Fruit fly (Drosophila melanogaster) whole organism, embryonic: ENCODE data around the gene Caf1-55.

Source experiments
- Awh ChIP-seq: fragments of 200-800 bp; sonication (Bioruptor generic); IDR thresholded peaks from 2 replicates; pipeline ENCODE4, ENCODE4 v1.3.6; 2022; ENCODE audit warnings: missing biosample characterization, missing genetic modification characterization
- BtbVII ChIP-seq: fragments of 200-800 bp; sonication (Bioruptor generic); optimal IDR thresholded peaks from 3 replicates; lab custom pipeline; 2017; ENCODE audit warnings: missing biosample characterization, mild to moderate bottlenecking, missing genetic modification characterization
- CG10462 ChIP-seq: fragments of 200-800 bp; sonication (Bioruptor generic); optimal IDR thresholded peaks from 2 replicates; lab custom pipeline; 2016; ENCODE audit warnings: missing biosample characterization, missing genetic modification characterization
- CG10979 ChIP-seq: fragments of 200-800 bp; sonication (Bioruptor generic); optimal IDR thresholded peaks from 2 replicates; lab custom pipeline; 2018; ENCODE audit warnings: missing biosample characterization, mild to moderate bottlenecking, missing genetic modification characterization, moderate library complexity
- CG11695 ChIP-seq: fragments of 200-800 bp; sonication (Bioruptor generic); IDR thresholded peaks from 3 replicates; pipeline ENCODE4 v1.3.6; 2022; ENCODE audit warnings: missing biosample characterization, missing genetic modification characterization
- CG11696 ChIP-seq: fragments of 200-800 bp; sonication (Bioruptor generic); IDR thresholded peaks from 2 replicates; pipeline ENCODE4 v1.3.6; 2022; ENCODE audit warnings: missing biosample characterization, missing genetic modification characterization
- CG12219 ChIP-seq: fragments of 200-800 bp; sonication (Bioruptor generic); optimal IDR thresholded peaks from 3 replicates; lab custom pipeline; 2018; ENCODE audit warnings: missing biosample characterization, mild to moderate bottlenecking, missing genetic modification characterization
- CG1233 ChIP-seq: fragments of 200-800 bp; sonication (Bioruptor generic); optimal IDR thresholded peaks from 4 replicates; lab custom pipeline; 2018; ENCODE audit warnings: missing biosample characterization, mild to moderate bottlenecking, missing genetic modification characterization
- CG12391 ChIP-seq: fragments of 200-800 bp; sonication (Bioruptor generic); optimal IDR thresholded peaks from 3 replicates; lab custom pipeline; 2018; ENCODE audit warnings: missing biosample characterization, mild to moderate bottlenecking, missing genetic modification characterization, moderate library complexity
- CG12744 ChIP-seq: fragments of 200-800 bp; sonication (Bioruptor generic); optimal IDR thresholded peaks from 2 replicates; lab custom pipeline; 2016; ENCODE audit warnings: missing biosample characterization, missing genetic modification characterization
- CG13296 ChIP-seq: fragments of 200-800 bp; sonication (Bioruptor generic); optimal IDR thresholded peaks from 3 replicates; lab custom pipeline; 2018; ENCODE audit warnings: missing biosample characterization, mild to moderate bottlenecking, missing genetic modification characterization
- CG13624 ChIP-seq: fragments of 200-800 bp; sonication (Bioruptor generic); optimal IDR thresholded peaks from 2 replicates; lab custom pipeline; 2016; ENCODE audit warnings: missing biosample characterization, missing genetic modification characterization
- CG15269 ChIP-seq: fragments of 200-800 bp; sonication (Bioruptor generic); optimal IDR thresholded peaks from 2 replicates; lab custom pipeline; 2018; ENCODE audit warnings: missing biosample characterization, mild to moderate bottlenecking, missing genetic modification characterization, moderate library complexity
- CG17186 ChIP-seq: fragments of 200-800 bp; sonication (Bioruptor generic); optimal IDR thresholded peaks from 3 replicates; lab custom pipeline; 2017; ENCODE audit warnings: missing biosample characterization, missing genetic modification reagents, missing genetic modification characterization
- CG2116 ChIP-seq: fragments of 200-800 bp; sonication (Bioruptor generic); optimal IDR thresholded peaks from 3 replicates; lab custom pipeline; 2018; ENCODE audit warnings: missing biosample characterization, mild to moderate bottlenecking, missing genetic modification characterization
- CG4820 ChIP-seq: fragments of 200-800 bp; sonication (Bioruptor generic); optimal IDR thresholded peaks from 3 replicates; lab custom pipeline; 2016; ENCODE audit warnings: missing biosample characterization, missing genetic modification characterization
- CG6175 ChIP-seq: fragments of 200-800 bp; sonication (Bioruptor generic); IDR thresholded peaks from 3 replicates; pipeline ENCODE4 v1.3.6; 2022; ENCODE audit warnings: missing biosample characterization, missing genetic modification characterization
- CG9609 ChIP-seq: fragments of 200-800 bp; sonication (Bioruptor generic); optimal IDR thresholded peaks from 3 replicates; lab custom pipeline; 2016; ENCODE audit warnings: missing biosample characterization, missing genetic modification characterization
- Chrac-16 ChIP-seq: fragments of 200-800 bp; sonication (Bioruptor generic); optimal IDR thresholded peaks from 3 replicates; lab custom pipeline; 2016; ENCODE audit warnings: missing biosample characterization, missing genetic modification characterization
- Doc2 ChIP-seq: fragments of 200-800 bp; sonication (Bioruptor generic); IDR thresholded peaks from 2 replicates; pipeline ENCODE4 v1.3.6; 2022; ENCODE audit warnings: missing biosample characterization, missing genetic modification characterization
- ERR ChIP-seq: fragments of 200-800 bp; sonication (Bioruptor generic); optimal IDR thresholded peaks from 2 replicates; lab custom pipeline; 2016; ENCODE audit warnings: missing biosample characterization, missing genetic modification characterization
- HLH3B ChIP-seq: fragments of 200-800 bp; sonication (Bioruptor generic); IDR thresholded peaks from 2 replicates; pipeline ENCODE4 v1.3.6; 2022; ENCODE audit warnings: missing biosample characterization, missing genetic modification characterization
- Hr3 ChIP-seq: fragments of 200-800 bp; sonication (Bioruptor generic); optimal IDR thresholded peaks from 3 replicates; lab custom pipeline; 2016; ENCODE audit warnings: missing biosample characterization, missing genetic modification characterization
- Hr78 ChIP-seq, 2 experiments: fragments of 200-800 bp in 1 of 2; fragments of >200 bp in 1 of 2; sonication (Bioruptor generic) in 1 of 2; optimal IDR thresholded peaks; 2 replicates each; lab custom pipeline; 2017 to 2019; ENCODE audit warnings: missing biosample characterization in 2 of 2, missing genetic modification characterization in 2 of 2, mild to moderate bottlenecking in 1 of 2, moderate library complexity in 1 of 2
- MTF-1 ChIP-seq: fragments of 200-800 bp; sonication (Bioruptor generic); optimal IDR thresholded peaks from 2 replicates; lab custom pipeline; 2018; ENCODE audit warnings: missing biosample characterization, mild to moderate bottlenecking, missing genetic modification characterization, borderline replicate concordance
- Opbp ChIP-seq: fragments of 200-800 bp; sonication (Bioruptor generic); IDR thresholded peaks from 3 replicates; pipeline ENCODE4 v1.3.6; 2022; ENCODE audit warnings: missing biosample characterization, missing genetic modification characterization; ENCODE audit not compliant: partially characterized antibody
- Optix ChIP-seq: fragments of 200-800 bp; sonication (Bioruptor generic); IDR thresholded peaks from 3 replicates; pipeline ENCODE4 v1.3.6; 2022; ENCODE audit warnings: missing biosample characterization, missing genetic modification characterization
- Ravus ChIP-seq: fragments of 200-800 bp; sonication (Bioruptor generic); IDR thresholded peaks from 2 replicates; pipeline ENCODE4 v1.3.6; 2022; ENCODE audit warnings: missing biosample characterization, missing genetic modification characterization
- Rfx ChIP-seq: fragments of 200-800 bp; sonication (Bioruptor generic); IDR thresholded peaks from 2 replicates; pipeline ENCODE4 v1.3.6; 2022; ENCODE audit warnings: missing biosample characterization, missing genetic modification characterization
- Sox100B ChIP-seq: fragments of 200-800 bp; sonication (Bioruptor generic); optimal IDR thresholded peaks from 3 replicates; lab custom pipeline; 2018; ENCODE audit warnings: missing biosample characterization, mild to moderate bottlenecking, missing genetic modification characterization
- Taf1 ChIP-seq: fragments of 200-800 bp; sonication (Bioruptor generic); IDR thresholded peaks from 2 replicates; pipeline ENCODE4 v1.3.6; 2022; ENCODE audit warnings: missing biosample characterization, missing genetic modification characterization
- amos ChIP-seq: fragments of 200-800 bp; sonication (Bioruptor generic); IDR thresholded peaks from 2 replicates; pipeline ENCODE4 v1.3.6; 2022; ENCODE audit warnings: missing biosample characterization, missing genetic modification characterization; ENCODE audit not compliant: partially characterized antibody
- chif ChIP-seq, 2 experiments: fragments of 200-800 bp; sonication (Bioruptor generic); optimal IDR thresholded peaks; 3 replicates each; lab custom pipeline; 2016; ENCODE audit warnings: missing biosample characterization in 2 of 2, missing genetic modification characterization in 2 of 2
- ci ChIP-seq: fragments of 200-800 bp; sonication (Bioruptor generic); IDR thresholded peaks from 3 replicates; pipeline ENCODE4 v1.3.6; 2022; ENCODE audit warnings: missing biosample characterization, missing genetic modification characterization
- corto ChIP-seq: fragments of 200-800 bp; sonication (Bioruptor generic); optimal IDR thresholded peaks from 2 replicates; lab custom pipeline; 2016; ENCODE audit warnings: missing biosample characterization, mild to moderate bottlenecking, missing genetic modification characterization, moderate library complexity
- dimm ChIP-seq: fragments of 200-800 bp; sonication (Bioruptor generic); IDR thresholded peaks from 2 replicates; pipeline ENCODE4 v1.3.6; 2022; ENCODE audit warnings: missing biosample characterization, missing genetic modification characterization
- eyg ChIP-seq: fragments of 200-800 bp; sonication (Bioruptor generic); optimal IDR thresholded peaks from 3 replicates; lab custom pipeline; 2016; ENCODE audit warnings: missing biosample characterization, missing genetic modification characterization
- grau ChIP-seq: fragments of 200-800 bp; optimal IDR thresholded peaks from 3 replicates; lab custom pipeline; 2019; ENCODE audit warnings: missing biosample characterization, mild to moderate bottlenecking, missing genetic modification characterization, moderate library complexity
- gsb ChIP-seq: fragments of 200-800 bp; sonication (Bioruptor generic); IDR thresholded peaks from 2 replicates; pipeline ENCODE4 v1.3.6; 2022; ENCODE audit warnings: missing biosample characterization, missing genetic modification characterization
- mam ChIP-seq: fragments of 200-800 bp; sonication (Bioruptor generic); optimal IDR thresholded peaks from 3 replicates; lab custom pipeline; 2016; ENCODE audit warnings: missing biosample characterization, missing genetic modification characterization
- mirr ChIP-seq: fragments of 200-800 bp; sonication (Bioruptor generic); optimal IDR thresholded peaks from 3 replicates; lab custom pipeline; 2018; ENCODE audit warnings: missing biosample characterization, mild to moderate bottlenecking, missing genetic modification characterization
- nerfin-1 ChIP-seq: fragments of 200-800 bp; sonication (Bioruptor generic); optimal IDR thresholded peaks from 3 replicates; lab custom pipeline; 2019; ENCODE audit warnings: missing biosample characterization, mild to moderate bottlenecking, missing genetic modification characterization, moderate library complexity
- nom ChIP-seq: fragments of 200-800 bp; sonication (Bioruptor generic); optimal IDR thresholded peaks from 2 replicates; lab custom pipeline; 2017; ENCODE audit warnings: missing biosample characterization, missing genetic modification characterization, mild to moderate bottlenecking, moderate library complexity, missing genetic modification reagents
- repo ChIP-seq: fragments of 200-800 bp; sonication (Bioruptor generic); optimal IDR thresholded peaks from 2 replicates; lab custom pipeline; 2016; ENCODE audit warnings: missing biosample characterization, missing genetic modification characterization
- sob ChIP-seq: fragments of 200-800 bp; sonication (Bioruptor generic); IDR thresholded peaks from 2 replicates; pipeline ENCODE4 v1.3.6; 2022; ENCODE audit warnings: missing biosample characterization, missing genetic modification characterization
- sqz ChIP-seq: fragments of 200-800 bp; sonication (Bioruptor generic); optimal IDR thresholded peaks from 3 replicates; lab custom pipeline; 2018; ENCODE audit warnings: missing biosample characterization, mild to moderate bottlenecking, missing genetic modification characterization
- tna ChIP-seq: fragments of 200-800 bp; sonication (Bioruptor generic); IDR thresholded peaks from 2 replicates; pipeline ENCODE4 v1.3.6; 2022; ENCODE audit warnings: missing biosample characterization, missing genetic modification characterization; ENCODE audit not compliant: partially characterized antibody
- toy ChIP-seq: fragments of 200-800 bp; sonication (Bioruptor generic); IDR thresholded peaks from 2 replicates; pipeline ENCODE4 v1.3.6; 2022; ENCODE audit warnings: missing biosample characterization, missing genetic modification characterization
- vnd ChIP-seq: fragments of 200-800 bp; sonication (Bioruptor generic); IDR thresholded peaks from 3 replicates; pipeline ENCODE4 v1.3.6; 2022; ENCODE audit warnings: missing biosample characterization, missing genetic modification characterization; ENCODE audit not compliant: partially characterized antibody
- wdn ChIP-seq: fragments of 200-800 bp; sonication (Bioruptor generic); IDR thresholded peaks from 2 replicates; pipeline ENCODE4 v1.3.6; 2022; ENCODE audit warnings: missing biosample characterization, missing genetic modification characterization

Caf1-55 gene

dm6 chr3R:15265406-15266040 is 40.1 kb downstream of the Caf1-55 start, which contains the start of gene ATPsynO (continued):
- TF ChIP-seq CG10979 (tag; lab: Kevin White, UChicago) = peak; percentile 0
- no peak for TF ChIP-seq MTF-1 (GFP tag; lab: Kevin White, UChicago)
- peak; percentile 26 for TF ChIP-seq CG13296
- TF ChIP-seq grau (tag; lab: Kevin White, UChicago) = peak; percentile 44
- TF ChIP-seq nerfin-1 (tag; lab: Kevin White, UChicago) = peak; percentile 17
- no peak for TF ChIP-seq wdn (GFP tag; lab: Robert Waterston, UW)
- TF ChIP-seq CG13624 (GFP tag; lab: Kevin White, UChicago) = peak; percentile 28
- TF ChIP-seq BtbVII (GFP tag; lab: Kevin White, UChicago) = no peak
- TF ChIP-seq CG11695 = no peak
- TF ChIP-seq chif (GFP tag; optimal IDR thresholded peaks at IDR 0.05; lab: Kevin White, UChicago) = no peak
- TF ChIP-seq Awh (GFP tag; lab: Robert Waterston, UW) = no peak
- TF ChIP-seq Hr3 = no peak
- TF ChIP-seq CG9609 (GFP tag; lab: Kevin White, UChicago) = no peak
- no peak for TF ChIP-seq CG4820 (GFP tag; lab: Kevin White, UChicago)
- TF ChIP-seq repo (GFP tag; lab: Kevin White, UChicago) = no peak
- TF ChIP-seq mirr (GFP tag; lab: Kevin White, UChicago) = no peak
- peak; percentile 15 for TF ChIP-seq CG17186 (GFP tag; lab: Kevin White, UChicago)
- no peak for TF ChIP-seq CG11696 (GFP tag; lab: Robert Waterston, UW)
- no peak for TF ChIP-seq HLH3B (GFP tag; lab: Robert Waterston, UW)
- no peak for TF ChIP-seq Taf1 (GFP tag; lab: Robert Waterston, UW)
- TF ChIP-seq Doc2 (GFP tag; lab: Robert Waterston, UW) = no peak
- TF ChIP-seq amos (GFP tag; lab: Robert Waterston, UW) = peak; percentile 7; the same call in 1 of the 2 replicates
- TF ChIP-seq ERR = no peak
- TF ChIP-seq CG15269 (tag; lab: Kevin White, UChicago) = no peak
- TF ChIP-seq gsb (GFP tag; lab: Robert Waterston, UW) = no peak
- no peak for TF ChIP-seq dimm
- peak; percentile 38 for TF ChIP-seq Rfx (GFP tag; lab: Robert Waterston, UW)
- no peak for TF ChIP-seq CG6175 (GFP tag; lab: Robert Waterston, UW)
- TF ChIP-seq CG1233 (GFP tag; lab: Kevin White, UChicago) = no peak
- TF ChIP-seq CG12744 (GFP tag; lab: Kevin White, UChicago) = no peak
- no peak for TF ChIP-seq Ravus (GFP tag; lab: Robert Waterston, UW)
- no peak for TF ChIP-seq ci (GFP tag; lab: Robert Waterston, UW)
- no peak for TF ChIP-seq toy
- no peak for TF ChIP-seq tna
- no peak for TF ChIP-seq Sox100B
- TF ChIP-seq CG2116 (GFP tag; lab: Kevin White, UChicago) = peak; percentile 98
- TF ChIP-seq CG10462 = no peak
- TF ChIP-seq mam = peak; percentile 37
- no peak for TF ChIP-seq sob (GFP tag; lab: Robert Waterston, UW)
- TF ChIP-seq vnd (GFP tag; lab: Robert Waterston, UW) = 0 out of 3 replicates have a peak, but pooled peaks have one; percentile 32
- peak; percentile 62 for TF ChIP-seq CG12391 (tag; lab: Kevin White, UChicago)
- TF ChIP-seq sqz (GFP tag; lab: Kevin White, UChicago) = no peak
- no peak for TF ChIP-seq Optix (GFP tag; lab: Robert Waterston, UW)
- no peak for TF ChIP-seq nom (GFP tag; lab: Kevin White, UChicago)
- no peak for TF ChIP-seq corto (GFP tag; lab: Kevin White, UChicago)
- TF ChIP-seq Hr78 (GFP tag; optimal IDR thresholded peaks at IDR 0.05; lab: Kevin White, UChicago) = no peak
- no peak for TF ChIP-seq CG12219 (GFP tag; lab: Kevin White, UChicago)
- no peak for TF ChIP-seq Chrac-16 (GFP tag; lab: Kevin White, UChicago)
- peak; percentile 6; the same call in 1 of the 3 replicates for TF ChIP-seq Opbp (GFP tag; lab: Robert Waterston, UW)
- TF ChIP-seq eyg = peak; percentile 11
